Worm (Caenorhabditis elegans) whole organism, young adult: Measurements from ENCODE around the gene ssq-2.

Source experiments
- ccch-3 ChIP-seq: fragments of 200-800 bp; sonication (Bioruptor generic); optimal IDR thresholded peaks from 2 replicates; lab custom pipeline; 2018; ENCODE audit warnings: mild to moderate bottlenecking, missing genetic modification characterization, missing compliant biosample characterization
- chd-7 ChIP-seq: sonication (generic microtip); optimal IDR thresholded peaks from 2 replicates; lab custom pipeline; 2016; ENCODE audit warnings: mild to moderate bottlenecking, missing genetic modification characterization, moderate library complexity, missing compliant biosample characterization
- dpl-1 ChIP-seq: fragments of 150-350 bp; optimal IDR thresholded peaks from 2 replicates; lab custom pipeline; 2014; ENCODE audit warnings: missing biosample characterization, missing genetic modification reagents, missing genetic modification characterization
- nhr-27 ChIP-seq: fragments of 200-800 bp; sonication (Bioruptor generic); optimal IDR thresholded peaks from 2 replicates; lab custom pipeline; 2018; ENCODE audit warnings: mild to moderate bottlenecking, missing genetic modification characterization, moderate library complexity, missing compliant biosample characterization
- pbrm-1 ChIP-seq: fragments of 200-800 bp; sonication (Bioruptor generic); IDR thresholded peaks from 2 replicates; pipeline ENCODE4 v1.3.6; 2022; ENCODE audit warnings: missing genetic modification reagents, missing genetic modification characterization, missing compliant biosample characterization
- rec-8 ChIP-seq, 2 experiments: sonication (generic microtip); optimal IDR thresholded peaks; 2 replicates each; lab custom pipeline; 2016; ENCODE audit warnings: mild to moderate bottlenecking in 2 of 2, missing genetic modification characterization in 2 of 2, missing genetic modification reagents in 2 of 2, missing genotype in 2 of 2, missing biosample characterization in 1 of 2, missing compliant biosample characterization in 1 of 2, moderate library complexity in 1 of 2
- tlf-1 ChIP-seq: fragments of 200-800 bp; sonication (Bioruptor generic); optimal IDR thresholded peaks from 2 replicates; lab custom pipeline; 2018; ENCODE audit warnings: mild to moderate bottlenecking, missing genetic modification characterization, missing compliant biosample characterization
- ztf-28 ChIP-seq: fragments of 200-800 bp; sonication (Bioruptor generic); IDR thresholded peaks from 2 replicates; pipeline ENCODE4 v1.3.6; 2022; ENCODE audit warnings: missing genetic modification reagents, missing genetic modification characterization, missing compliant biosample characterization

DNA sequence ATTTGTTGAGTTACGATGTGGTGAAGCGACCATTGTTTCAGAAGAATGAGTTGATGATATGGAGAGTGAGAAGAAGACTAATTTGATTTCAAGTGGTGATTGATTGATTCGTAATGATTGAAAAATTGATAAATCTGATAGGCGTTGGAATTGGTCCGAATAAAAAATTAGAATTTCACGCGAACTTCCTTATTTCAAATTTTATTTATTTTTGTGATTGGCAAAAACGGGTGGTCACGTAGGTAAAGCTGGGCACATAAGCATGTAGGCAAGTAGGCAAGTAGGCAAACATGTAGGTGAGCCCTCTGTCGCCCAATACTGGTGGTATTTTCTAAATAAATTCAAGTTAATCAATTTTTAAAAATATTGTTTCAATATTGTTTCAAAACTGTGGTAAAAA is 37.3 kb downstream of the ssq-2 start, which contains the start of gene C09B9.4:
- TF ChIP-seq ccch-3 (no peak), chd-7 (tag; lab: Kevin White, UChicago) (no peak), dpl-1 (GFP tag; lab: Kevin White, UChicago) (no peak), nhr-27 (tag; lab: Kevin White, UChicago) (no peak), pbrm-1 (GFP tag; lab: Robert Waterston, UW) (no peak), tlf-1 (no peak), ztf-28 (GFP tag; lab: Robert Waterston, UW) (no peak), rec-8 (tag; optimal IDR thresholded peaks at IDR 0.05; lab: Kevin White, UChicago) (no peak)
